Worm (Caenorhabditis elegans) whole organism, L4/young adult: ENCODE results near the gene srh-276.
A peak's percentile ranks its signal among the peaks of the same experiment; 100 is the strongest.

Experiments
- W03F9.2 ChIP-seq: fragments of 150-350 bp; optimal IDR thresholded peaks from 2 replicates; lab custom pipeline; 2014; ENCODE audit warnings: missing biosample characterization, missing genetic modification characterization
- dao-5 ChIP-seq: sonication (generic microtip); optimal IDR thresholded peaks from 2 replicates; lab custom pipeline; 2016; ENCODE audit warnings: missing genotype, missing genetic modification characterization, moderate library complexity, missing compliant biosample characterization
- him-1 ChIP-seq: sonication (generic microtip); optimal IDR thresholded peaks from 2 replicates; lab custom pipeline; 2016; ENCODE audit warnings: missing genotype, missing genetic modification reagents, missing genetic modification characterization, missing compliant biosample characterization

srh-276 gene

DNA sequence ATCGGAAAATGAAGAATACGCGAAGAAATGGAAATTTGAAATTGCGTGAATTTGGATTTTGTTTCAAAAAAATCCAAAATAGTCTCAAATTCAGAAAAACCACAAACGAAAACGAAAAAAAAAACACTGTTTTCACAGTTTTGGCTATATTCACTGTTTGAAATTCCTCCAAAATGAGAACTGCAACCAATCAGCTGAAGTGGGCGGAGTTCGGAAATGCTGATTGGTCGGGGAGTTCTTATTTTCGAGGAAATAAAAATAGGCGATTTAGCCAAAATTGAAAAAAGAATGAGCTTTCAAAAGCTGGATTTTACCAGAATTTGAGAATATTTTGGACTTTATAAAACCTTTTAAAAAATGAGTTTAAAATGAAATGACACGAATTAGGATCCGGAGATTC, 15.7 kb downstream of the srh-276 start, which contains the start of gene glb-14:
Gene glb-14 (minus strand): TSS at position 97 of the 400 bp plus-strand sequence.
- no peak for TF ChIP-seq dao-5 (tag; lab: Kevin White, UChicago)
- no peak for TF ChIP-seq W03F9.2 (tag; lab: Kevin White, UChicago)
- no peak for TF ChIP-seq him-1

DNA sequence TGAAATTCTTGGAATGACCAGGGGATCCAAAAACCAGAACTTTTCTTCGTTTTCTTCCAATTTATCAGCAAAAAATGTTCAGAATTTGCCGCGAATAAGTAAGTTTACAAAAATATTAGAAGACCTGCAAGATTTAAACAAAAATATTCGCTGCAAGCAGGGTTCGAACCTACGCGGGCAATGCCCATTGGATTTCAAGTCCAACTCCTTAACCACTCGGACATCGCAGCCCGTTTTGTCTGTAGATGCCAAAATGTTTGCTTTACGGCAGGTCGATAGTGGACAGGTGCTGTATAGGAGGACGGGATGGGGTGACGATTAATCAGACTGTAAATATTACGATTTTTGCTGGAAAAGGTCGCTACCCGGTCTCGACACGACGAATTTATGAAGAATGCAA, 18.6 kb downstream of the srh-276 start:
- TF ChIP-seq dao-5 (tag; lab: Kevin White, UChicago) (no peak), W03F9.2 (tag; lab: Kevin White, UChicago) (no peak), him-1 (no peak)

DNA sequence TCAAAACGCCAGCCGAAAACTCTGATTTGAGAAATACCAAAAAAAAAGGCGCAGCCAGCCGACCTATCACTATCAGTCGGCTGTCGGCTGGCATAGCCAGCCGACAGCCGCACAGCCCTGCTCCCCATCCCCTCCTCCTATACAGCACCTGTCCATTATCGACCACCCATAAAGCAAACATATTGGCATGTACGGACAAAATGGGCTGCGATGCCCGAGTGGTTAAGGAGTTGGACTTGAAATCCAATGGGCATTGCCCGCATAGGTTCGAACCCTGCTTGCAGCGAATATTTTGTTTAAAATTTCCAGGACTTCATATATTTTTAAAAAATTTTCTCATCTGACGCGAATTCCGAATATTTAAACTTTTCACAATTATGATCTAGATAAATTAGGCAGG, 21.2 kb downstream of the srh-276 start:
- TF ChIP-seq W03F9.2 (tag; lab: Kevin White, UChicago) (no peak), dao-5 (tag; lab: Kevin White, UChicago) (no peak), him-1 (no peak)

DNA sequence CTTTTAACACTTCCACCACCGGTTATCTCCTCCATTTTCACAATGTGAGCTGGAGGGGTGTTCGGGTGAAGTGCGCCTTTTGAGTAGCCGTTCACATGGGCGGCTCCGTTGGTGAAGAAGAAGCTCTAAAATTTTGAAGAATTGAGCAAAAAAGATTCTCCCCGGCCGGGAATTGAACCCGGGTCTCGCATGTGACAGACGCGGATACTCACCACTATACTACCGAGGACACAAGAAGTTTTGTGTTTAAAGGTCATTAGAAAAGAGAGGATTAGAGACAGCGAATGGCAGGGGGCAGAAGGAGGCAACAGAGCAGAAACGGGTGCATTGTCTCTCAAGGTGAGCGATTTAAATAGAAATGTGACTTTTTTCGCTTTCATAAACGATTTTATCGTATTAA, 22.5 kb downstream of the srh-276 start:
- TF ChIP-seq W03F9.2 (tag; lab: Kevin White, UChicago) (no peak), dao-5 (tag; lab: Kevin White, UChicago) (no peak), him-1 (peak; percentile 37)

DNA sequence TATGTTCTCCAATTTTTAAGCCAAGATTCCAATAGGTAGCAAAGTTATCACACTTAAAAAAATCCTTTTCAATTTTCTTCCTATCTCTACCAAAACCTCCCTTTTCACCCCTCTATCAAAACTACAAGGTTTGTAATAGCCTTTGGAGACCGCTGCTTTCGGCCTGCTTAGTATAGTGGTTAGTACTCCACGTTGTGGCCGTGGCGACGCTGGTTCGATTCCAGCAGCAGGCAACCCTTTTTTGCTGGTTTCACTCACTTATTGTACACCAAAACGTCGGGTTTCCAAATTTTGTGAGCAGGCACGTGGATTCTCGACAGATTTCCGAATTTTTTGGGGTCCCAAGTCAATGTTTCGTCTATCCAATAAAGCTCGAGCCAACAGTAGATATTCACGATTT, 24.7 kb downstream of the srh-276 start:
- TF ChIP-seq him-1 (no peak), dao-5 (tag; lab: Kevin White, UChicago) (no peak), W03F9.2 (tag; lab: Kevin White, UChicago) (no peak)

DNA sequence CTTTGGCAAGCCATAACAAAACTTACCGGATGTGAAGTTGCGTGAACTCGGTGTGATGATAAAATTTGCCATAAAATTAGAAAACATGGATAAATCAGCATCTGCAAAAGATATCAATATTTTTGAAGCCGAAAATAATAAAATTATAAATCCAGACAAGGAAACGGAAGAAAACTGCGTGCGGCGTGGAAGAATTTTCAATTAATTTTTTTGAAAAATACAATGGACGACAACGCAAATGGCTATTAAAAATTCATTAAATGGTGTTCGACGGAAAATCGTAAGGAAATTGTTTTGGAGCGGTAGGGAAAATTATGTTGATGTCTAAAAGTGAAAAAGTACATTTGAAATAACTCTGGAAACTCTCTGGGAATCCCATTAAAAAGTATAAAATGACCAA, 29.9 kb downstream of the srh-276 start, which contains the start of gene acr-18:
Gene acr-18 (minus strand): TSS at position 101 of the 400 bp plus-strand sequence.
- no peak for TF ChIP-seq dao-5 (tag; lab: Kevin White, UChicago)
- no peak for TF ChIP-seq W03F9.2 (tag; lab: Kevin White, UChicago)
- TF ChIP-seq him-1: no peak

DNA sequence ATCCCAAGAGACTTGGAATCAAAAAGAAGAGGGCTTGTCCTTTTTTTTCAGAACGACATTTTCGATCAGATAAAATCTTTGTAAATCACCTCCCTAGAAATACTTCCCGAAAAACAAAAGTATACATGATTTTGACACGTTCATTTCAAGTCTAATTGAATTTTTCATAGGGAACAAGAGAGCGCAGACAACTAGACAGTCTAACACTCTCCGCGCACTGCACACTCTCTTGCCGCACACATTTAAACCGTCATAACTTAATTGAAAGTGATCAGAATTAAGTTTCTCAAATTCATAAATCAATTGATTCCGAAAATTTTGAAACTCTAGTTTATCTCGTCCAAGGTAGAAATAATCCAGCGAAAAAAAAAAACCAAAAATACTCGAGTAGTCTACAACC, 30.6 kb downstream of the srh-276 start:
- TF ChIP-seq dao-5 (tag; lab: Kevin White, UChicago) (no peak), W03F9.2 (tag; lab: Kevin White, UChicago) (no peak), him-1 (no peak)

DNA sequence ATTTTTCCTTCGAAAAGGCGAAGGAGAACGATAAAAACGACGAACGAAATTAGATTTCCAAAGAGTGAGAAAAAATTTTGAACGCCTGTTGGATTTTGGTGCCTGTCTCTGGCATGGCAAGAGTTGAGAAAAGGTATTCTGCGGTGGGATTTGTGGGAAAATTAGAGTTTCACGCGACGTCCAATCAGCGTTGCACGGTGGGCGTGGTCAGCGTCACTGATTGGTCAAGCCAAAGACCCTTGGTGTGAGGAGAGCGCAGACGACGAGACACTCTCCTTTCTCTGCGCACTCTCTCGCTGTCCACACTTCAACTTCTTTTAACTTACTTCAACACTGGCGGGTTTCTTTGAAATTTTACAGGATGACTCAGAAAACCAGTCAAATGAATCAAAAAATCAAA, 33.4 kb downstream of the srh-276 start:
- TF ChIP-seq him-1 (no peak), W03F9.2 (tag; lab: Kevin White, UChicago) (no peak), dao-5 (tag; lab: Kevin White, UChicago) (no peak)

DNA sequence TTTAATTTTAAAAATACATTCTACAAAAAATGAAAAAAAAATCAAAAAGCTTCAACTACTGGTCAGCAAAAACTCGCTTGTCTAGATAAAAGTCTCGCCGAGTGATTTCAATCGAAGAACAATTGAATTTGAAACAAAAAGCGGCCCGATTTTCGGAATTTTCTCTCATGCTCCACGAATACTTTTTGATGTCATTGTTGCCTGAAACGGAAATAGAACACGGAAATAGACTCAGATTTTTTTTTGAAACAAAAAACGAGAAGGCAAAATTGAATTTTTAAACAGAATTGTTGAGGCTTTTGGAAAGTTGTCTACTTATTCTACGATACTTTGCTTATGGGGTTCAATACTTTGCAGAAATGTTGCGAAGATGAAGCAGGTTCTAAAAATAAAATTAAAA, 34.3 kb downstream of the srh-276 start:
- TF ChIP-seq dao-5 (tag; lab: Kevin White, UChicago) (no peak), him-1 (no peak), W03F9.2 (tag; lab: Kevin White, UChicago) (no peak)

DNA sequence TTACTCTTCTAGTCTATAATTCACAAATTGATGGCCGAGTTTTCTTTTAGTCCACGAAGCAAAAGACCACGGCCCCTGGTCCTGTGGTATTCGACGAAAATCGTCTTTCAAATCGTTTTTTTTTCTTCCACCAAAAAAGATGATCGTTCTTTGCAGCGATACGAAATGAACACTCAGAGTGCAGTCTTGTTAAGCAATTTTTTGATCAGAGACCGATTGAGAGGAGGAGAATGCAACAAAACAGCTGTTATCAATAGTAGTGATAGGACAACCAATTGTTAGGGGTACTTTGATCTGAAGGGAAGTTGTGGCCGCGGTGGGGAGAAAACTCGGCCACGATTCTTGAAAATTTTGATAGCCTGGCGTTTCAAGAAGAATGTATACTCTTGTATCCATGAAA, 34.8 kb downstream of the srh-276 start:
- TF ChIP-seq W03F9.2 (tag; lab: Kevin White, UChicago) (no peak), dao-5 (tag; lab: Kevin White, UChicago) (no peak), him-1 (no peak)

DNA sequence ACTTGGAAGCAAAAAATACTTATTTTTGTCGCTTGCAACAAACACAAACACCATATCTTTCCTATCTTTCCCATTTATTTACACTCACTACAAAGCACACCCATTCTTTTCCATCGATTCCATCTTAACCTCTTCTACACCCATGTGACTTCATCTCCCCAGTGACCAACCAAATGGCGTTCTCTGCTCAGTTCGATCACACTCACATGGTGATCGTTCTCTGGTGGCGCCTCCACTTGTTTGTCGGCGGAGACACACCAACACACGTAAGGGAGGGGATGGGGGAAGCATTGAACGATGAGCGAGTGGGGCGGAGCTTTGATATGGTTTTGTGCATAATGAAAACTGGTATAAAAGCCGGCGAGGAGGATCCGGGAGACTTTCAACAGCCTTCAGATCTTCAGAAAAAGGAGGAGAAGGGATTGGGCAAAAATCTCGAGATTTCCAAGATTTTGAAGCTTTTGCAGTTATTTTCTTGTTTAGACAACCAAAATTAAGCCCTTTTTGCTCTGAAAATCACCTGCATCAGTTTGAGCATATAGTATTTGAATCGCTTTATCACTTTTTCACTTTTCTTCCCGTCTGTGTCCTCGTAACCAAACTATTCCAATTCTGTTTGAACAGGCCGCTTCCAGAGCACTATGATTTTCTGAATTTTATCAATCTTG, 37.5 kb downstream of the srh-276 start:
- no peak for TF ChIP-seq dao-5 (tag; lab: Kevin White, UChicago)
- TF ChIP-seq him-1: peak; percentile 22
- TF ChIP-seq W03F9.2 (tag; lab: Kevin White, UChicago): no peak

DNA sequence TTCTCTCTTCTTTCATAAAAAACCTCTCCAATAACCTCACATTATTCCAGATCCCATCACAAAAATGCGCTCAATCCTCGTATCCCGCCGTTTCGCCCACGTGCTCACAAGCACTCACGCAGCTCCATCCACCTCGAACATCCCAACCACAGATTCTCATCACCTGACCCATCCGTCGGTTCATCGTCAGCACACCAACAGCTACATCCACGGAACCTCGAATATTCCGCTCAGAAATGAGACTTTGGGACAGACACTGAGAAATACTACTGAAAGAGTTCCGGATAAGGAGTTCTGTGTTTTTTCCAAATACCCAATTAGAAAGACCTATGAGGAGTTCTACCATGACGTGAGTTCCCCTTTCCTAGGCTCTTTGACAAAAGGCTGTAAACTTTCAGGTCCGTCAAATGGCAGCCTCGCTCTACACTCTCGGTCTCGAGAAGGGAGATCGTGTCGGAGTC, 38.2 kb downstream of the srh-276 start, which contains the start of gene acs-2:
Gene acs-2 (plus strand): TSS at position 51 of the 461 bp plus-strand sequence.
- no peak for TF ChIP-seq him-1
- no peak for TF ChIP-seq W03F9.2 (tag; lab: Kevin White, UChicago)
- TF ChIP-seq dao-5 (tag; lab: Kevin White, UChicago): no peak

DNA sequence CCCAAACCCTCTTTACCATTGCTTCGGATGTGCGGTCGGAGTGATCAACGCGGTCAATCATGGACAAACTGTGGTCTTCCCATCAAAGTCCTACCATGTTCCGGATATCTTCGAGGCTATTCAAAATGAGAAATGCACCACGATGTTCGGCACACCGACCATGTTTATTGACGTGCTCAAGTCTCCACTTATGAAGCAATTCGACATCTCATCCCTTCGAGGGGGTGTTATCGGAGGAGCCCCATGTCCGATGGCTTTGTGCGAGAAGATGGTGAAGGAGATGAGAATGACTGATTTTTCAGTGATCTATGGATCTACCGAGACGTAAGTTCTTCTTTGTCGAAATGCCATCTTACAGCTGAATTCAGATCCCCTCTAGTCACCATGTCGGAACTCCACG, 39.2 kb downstream of the srh-276 start:
- no peak for TF ChIP-seq W03F9.2 (tag; lab: Kevin White, UChicago)
- no peak for TF ChIP-seq dao-5 (tag; lab: Kevin White, UChicago)

DNA sequence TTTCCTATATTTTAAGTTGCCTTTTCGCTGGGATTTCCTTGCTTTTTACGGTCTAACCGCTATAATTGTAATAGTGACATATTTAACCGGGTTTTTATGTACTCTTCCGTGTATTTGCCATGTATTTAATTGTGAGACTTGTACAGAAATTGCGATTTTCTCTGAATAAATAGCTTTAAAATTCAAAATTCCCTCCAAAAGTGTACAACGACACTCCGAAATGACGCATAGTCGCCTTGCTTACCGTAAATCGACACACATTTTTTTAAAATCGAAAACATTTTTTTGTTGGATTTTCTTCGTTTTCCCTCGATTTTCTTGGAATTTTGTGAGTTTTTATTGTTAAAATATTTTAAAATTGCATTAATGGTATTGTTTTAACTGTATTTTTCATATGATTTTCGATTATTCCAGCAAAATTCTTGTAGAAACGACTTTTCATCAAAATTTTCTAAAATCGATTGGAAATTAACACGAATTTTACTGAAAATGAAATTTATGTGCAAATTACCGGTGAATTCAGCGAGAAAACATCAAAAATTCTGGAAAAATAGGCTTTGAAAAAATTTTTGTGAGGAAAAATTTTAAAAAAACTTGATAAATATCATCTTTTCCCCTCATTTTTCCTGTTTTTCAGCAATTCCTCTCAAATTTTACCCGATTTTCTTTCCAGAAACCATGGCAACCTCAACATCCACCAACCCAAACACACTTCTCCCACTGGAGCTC, 40.7 kb downstream of the srh-276 start, which contains the start of gene lsm-5:
Gene lsm-5 (plus strand): TSS at position 679 of the 729 bp plus-strand sequence.
- no peak for TF ChIP-seq him-1
- TF ChIP-seq W03F9.2 (tag; lab: Kevin White, UChicago): no peak
- no peak for TF ChIP-seq dao-5 (tag; lab: Kevin White, UChicago)
